Worm (Caenorhabditis elegans): Measurements from ENCODE around the gene T20D4.19.

DNA sequence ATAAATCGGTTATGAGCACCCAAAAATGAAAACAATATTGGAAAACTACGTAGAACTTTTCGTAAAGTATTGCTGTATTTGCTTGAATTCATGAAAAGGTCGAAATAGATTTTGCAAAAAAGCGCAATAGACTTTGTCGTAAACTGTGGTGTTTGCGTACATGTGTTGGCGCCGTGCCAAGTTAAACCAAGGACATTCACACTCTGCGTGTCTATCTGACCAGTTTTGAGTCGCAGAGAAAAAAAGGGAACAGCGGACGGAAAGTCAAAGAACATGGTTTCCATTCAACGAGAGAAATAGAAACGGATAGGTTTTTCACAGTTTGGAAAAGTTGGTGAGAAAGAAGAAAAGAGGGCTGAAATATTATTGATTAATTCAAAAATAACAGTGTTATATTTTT lies 40.4 kb downstream of the T20D4.19 start:
- TF ChIP-seq cog-1 (tag; optimal IDR thresholded peaks at IDR 0.05), result no peak
- no peak for TF ChIP-seq flt-1 (GFP tag; IDR thresholded peaks at IDR 0.05)
- TF ChIP-seq T22C8.4 (GFP tag; IDR thresholded peaks at IDR 0.05), result no peak
- no peak for TF ChIP-seq ztf-29 (GFP tag; IDR thresholded peaks at IDR 0.05)
- no peak for TF ChIP-seq ref-1 (GFP tag; conservative IDR thresholded peaks at IDR 0.05)
- TF ChIP-seq klf-2 (GFP tag; conservative IDR thresholded peaks at IDR 0.05), result no peak
- no peak for TF ChIP-seq med-1 (GFP tag; optimal IDR thresholded peaks at IDR 0.05; ENCODE audit: insufficient read depth)
